Fruit fly (Drosophila melanogaster): ENCODE results near the gene CG13044.

Gene CG13044

dm6 chr3L:16269092-16269491, 33.9 kb downstream of the CG13044 start, which contains the start of gene CG13068:
TSS of gene CG13068 (plus strand) at chr3L:16269392.
- TF ChIP-seq CG4318 (GFP tag; optimal IDR thresholded peaks at IDR 0.05): no peak
- TF ChIP-seq esn (GFP tag; optimal IDR thresholded peaks at IDR 0.05): no peak
- no peak for TF ChIP-seq CG15336 (GFP tag; IDR thresholded peaks at IDR 0.05)
- no peak for TF ChIP-seq CG6163 (GFP tag; IDR thresholded peaks at IDR 0.05)
- no peak for TF ChIP-seq CG6808 (GFP tag; optimal IDR thresholded peaks at IDR 0.05)
- no peak for TF ChIP-seq vri (GFP tag; optimal IDR thresholded peaks at IDR 0.05)
- no peak for TF ChIP-seq dac (GFP tag; optimal IDR thresholded peaks at IDR 0.05)
- no peak for TF ChIP-seq fd85E (GFP tag; optimal IDR thresholded peaks at IDR 0.05)
- no peak for TF ChIP-seq CG9139 (GFP tag; optimal IDR thresholded peaks at IDR 0.05)
- TF ChIP-seq CG3919 (GFP tag; optimal IDR thresholded peaks at IDR 0.05): no peak
- no peak for TF ChIP-seq pdm3 (GFP tag; optimal IDR thresholded peaks at IDR 0.05)
- no peak for TF ChIP-seq CG8319 (GFP tag; optimal IDR thresholded peaks at IDR 0.05)
- no peak for TF ChIP-seq Smox (GFP tag; optimal IDR thresholded peaks at IDR 0.05)
- TF ChIP-seq fkh (GFP tag; optimal IDR thresholded peaks at IDR 0.05): no peak
- no peak for TF ChIP-seq Ets21C (GFP tag; optimal IDR thresholded peaks at IDR 0.05)

- TF ChIP-seq Hr38 (GFP tag; optimal IDR thresholded peaks at IDR 0.05): no peak
- peak; percentile 8 for TF ChIP-seq acj6 (GFP tag; optimal IDR thresholded peaks at IDR 0.05)
- peak; percentile 74 for TF ChIP-seq svp (GFP tag)
- TF ChIP-seq net (GFP tag; optimal IDR thresholded peaks at IDR 0.05): peak; percentile 1
- peak; percentile 34 for TF ChIP-seq OdsH (GFP tag; optimal IDR thresholded peaks at IDR 0.05)
- TF ChIP-seq lz (GFP tag; optimal IDR thresholded peaks at IDR 0.05): peak; percentile 19
- peak; percentile 56 for TF ChIP-seq CG10669 (GFP tag; optimal IDR thresholded peaks at IDR 0.05)
- TF ChIP-seq CG3032 (tag; optimal IDR thresholded peaks at IDR 0.05): peak; percentile 69
- TF ChIP-seq CG11294 (GFP tag; IDR thresholded peaks at IDR 0.05): no peak
- TF ChIP-seq CG10631 (GFP tag; optimal IDR thresholded peaks at IDR 0.05): no peak
- peak; percentile 31 for TF ChIP-seq achi (GFP tag; optimal IDR thresholded peaks at IDR 0.05)
- peak; percentile 27 for TF ChIP-seq topi (GFP tag; optimal IDR thresholded peaks at IDR 0.05)
- TF ChIP-seq CG6163 (GFP tag; IDR thresholded peaks at IDR 0.05): 0 out of 3 replicates have a peak, but pooled peaks have one; percentile 20
- no peak for TF ChIP-seq vri (GFP tag; optimal IDR thresholded peaks at IDR 0.05)
- TF ChIP-seq Sox15 (GFP tag; optimal IDR thresholded peaks at IDR 0.05): peak; percentile 32
- TF ChIP-seq CG6808 (GFP tag; optimal IDR thresholded peaks at IDR 0.05): peak; percentile 41
- peak; percentile 20; the same call in 1 of the 3 replicates for TF ChIP-seq CG8119 (GFP tag; IDR thresholded peaks at IDR 0.05)
- peak; percentile 49 for TF ChIP-seq CG32006 (GFP tag; optimal IDR thresholded peaks at IDR 0.05)
- peak; percentile 12 for TF ChIP-seq Hr39 (GFP tag; optimal IDR thresholded peaks at IDR 0.05)
- no peak for TF ChIP-seq CG8319 (GFP tag; optimal IDR thresholded peaks at IDR 0.05)
- TF ChIP-seq Eip75B (GFP tag; optimal IDR thresholded peaks at IDR 0.05): peak; percentile 39
- TF ChIP-seq pdm3 (GFP tag; optimal IDR thresholded peaks at IDR 0.05): peak; percentile 47
- no peak for TF ChIP-seq Lpt (GFP tag; optimal IDR thresholded peaks at IDR 0.05)
- peak; percentile 33 for TF ChIP-seq fd59A (GFP tag; optimal IDR thresholded peaks at IDR 0.05)
- TF ChIP-seq Sox14 (GFP tag; optimal IDR thresholded peaks at IDR 0.05): peak; percentile 44
- TF ChIP-seq CG4318 (GFP tag; optimal IDR thresholded peaks at IDR 0.05): no peak
- peak; percentile 33 for TF ChIP-seq Met (GFP tag; optimal IDR thresholded peaks at IDR 0.05)
- TF ChIP-seq CG31627 (GFP tag; optimal IDR thresholded peaks at IDR 0.05): peak; percentile 8
- peak; percentile 59 for TF ChIP-seq Ets96B (tag; optimal IDR thresholded peaks at IDR 0.05)
- peak; percentile 15 for TF ChIP-seq CG16779 (tag; optimal IDR thresholded peaks at IDR 0.05)
- no peak for TF ChIP-seq CG6854 (GFP tag; optimal IDR thresholded peaks at IDR 0.05)
- TF ChIP-seq CG15336 (GFP tag; IDR thresholded peaks at IDR 0.05): 0 out of 2 replicates have a peak, but pooled peaks have one; percentile 22
- no peak for TF ChIP-seq Eip93F (GFP tag; optimal IDR thresholded peaks at IDR 0.05)
- peak; percentile 18 to 61 for TF ChIP-seq ss (GFP tag; optimal IDR thresholded peaks at IDR 0.05)
- no peak for TF ChIP-seq esn (GFP tag; optimal IDR thresholded peaks at IDR 0.05)
- TF ChIP-seq dac (GFP tag; optimal IDR thresholded peaks at IDR 0.05): no peak
- peak; percentile 42; the same call in 1 of the 2 replicates for TF ChIP-seq Gug (GFP tag; IDR thresholded peaks at IDR 0.05)
- TF ChIP-seq CG7368 (GFP tag; optimal IDR thresholded peaks at IDR 0.05): no peak
- TF ChIP-seq CG34406 (GFP tag; optimal IDR thresholded peaks at IDR 0.05): peak; percentile 25
- peak; percentile 18 for TF ChIP-seq Hr4 (GFP tag; optimal IDR thresholded peaks at IDR 0.05)
- TF ChIP-seq CG11762 (GFP tag; optimal IDR thresholded peaks at IDR 0.05; ENCODE audit: insufficient read depth): no peak
- peak; percentile 11 for TF ChIP-seq Smox (GFP tag; optimal IDR thresholded peaks at IDR 0.05)
- peak; percentile 25 for TF ChIP-seq CG6276 (GFP tag; optimal IDR thresholded peaks at IDR 0.05)
Measured at dm6 chr3L:16268106-16268733, 34.8 kb downstream of the CG13044 start, which contains the start of gene CG4950. TSS of gene CG4950 (minus strand) at chr3L:16268156.

Data from whole organism, prepupa.